Worm (Caenorhabditis elegans) whole organism, L4 larva: Measurements from ENCODE around the gene comt-1.

Source experiments
- F10B5.3 ChIP-seq: sonication (generic microtip); optimal IDR thresholded peaks from 2 replicates; lab custom pipeline; 2016; ENCODE audit warnings: mild to moderate bottlenecking, missing genetic modification characterization, missing compliant biosample characterization
- F37D6.2 ChIP-seq: sonication (generic microtip); optimal IDR thresholded peaks from 2 replicates; lab custom pipeline; 2016; ENCODE audit warnings: mild to moderate bottlenecking, missing genetic modification characterization, missing compliant biosample characterization
- T20F7.1 ChIP-seq: fragments of 200-800 bp; sonication (Bioruptor generic); optimal IDR thresholded peaks from 2 replicates; lab custom pipeline; 2018; ENCODE audit warnings: mild to moderate bottlenecking, missing genetic modification characterization, missing compliant biosample characterization
- Y5F2A.4 ChIP-seq: fragments of 200-800 bp; sonication (Bioruptor generic); optimal IDR thresholded peaks from 2 replicates; lab custom pipeline; 2018; ENCODE audit warnings: mild to moderate bottlenecking, missing genetic modification characterization, missing compliant biosample characterization
- ZK337.2 ChIP-seq: fragments of 200-800 bp; sonication (Bioruptor generic); IDR thresholded peaks from 2 replicates; pipeline ENCODE4 v1.3.6; 2022; ENCODE audit warnings: missing genetic modification reagents, missing genetic modification characterization, missing compliant biosample characterization
- aly-2 ChIP-seq: sonication (generic microtip); optimal IDR thresholded peaks from 2 replicates; lab custom pipeline; 2018; ENCODE audit warnings: missing biosample characterization, missing genetic modification characterization
- daf-16 ChIP-seq, 3 experiments: sonication (generic microtip); optimal IDR thresholded peaks; 2 replicates each; lab custom pipeline; 2016 to 2017; ENCODE audit warnings: missing genetic modification characterization in 3 of 3, missing genetic modification reagents in 3 of 3, mild to moderate bottlenecking in 2 of 3, missing compliant biosample characterization in 2 of 3, missing biosample characterization in 1 of 3, moderate library complexity in 1 of 3
- dmd-6 ChIP-seq: fragments of 200-800 bp; sonication (Bioruptor generic); IDR thresholded peaks from 2 replicates; pipeline ENCODE4 v1.3.6; 2022; ENCODE audit warnings: missing genetic modification reagents, missing genetic modification characterization, missing compliant biosample characterization
- dmd-9 ChIP-seq: fragments of 200-800 bp; sonication (Bioruptor generic); IDR thresholded peaks from 2 replicates; pipeline ENCODE4 v1.3.6; 2022; ENCODE audit warnings: missing genetic modification reagents, missing genetic modification characterization, missing compliant biosample characterization
- fos-1 ChIP-seq: fragments of 150-350 bp; optimal IDR thresholded peaks from 2 replicates; lab custom pipeline; 2014; ENCODE audit warnings: missing biosample characterization, missing genetic modification characterization
- hif-1 ChIP-seq, 2 experiments: sonication (generic microtip); optimal IDR thresholded peaks; 2 replicates each; lab custom pipeline; 2016 to 2017; ENCODE audit warnings: missing compliant biosample characterization in 2 of 2, missing genetic modification characterization in 2 of 2, missing genetic modification reagents in 2 of 2, missing genotype in 2 of 2, mild to moderate bottlenecking in 1 of 2
- hlh-11 ChIP-seq: fragments of 200-800 bp; sonication (Bioruptor generic); optimal IDR thresholded peaks from 2 replicates; lab custom pipeline; 2018; ENCODE audit warnings: mild to moderate bottlenecking, missing genetic modification characterization, missing compliant biosample characterization
- hmg-1.1 ChIP-seq: fragments of 200-800 bp; sonication (Bioruptor generic); IDR thresholded peaks from 2 replicates; pipeline ENCODE4 v1.3.6; 2022; ENCODE audit warnings: missing genetic modification reagents, missing genetic modification characterization, missing compliant biosample characterization
- jun-1 ChIP-seq: fragments of 150-350 bp; optimal IDR thresholded peaks from 2 replicates; lab custom pipeline; 2014; ENCODE audit warnings: missing biosample characterization, missing genetic modification reagents, missing genetic modification characterization
- lim-7 ChIP-seq: fragments of 200-800 bp; sonication (Bioruptor generic); IDR thresholded peaks from 2 replicates; pipeline ENCODE4 v1.3.6; 2022; ENCODE audit warnings: missing genetic modification characterization, missing compliant biosample characterization
- lin-1 ChIP-seq: fragments of 200-800 bp; sonication (Bioruptor generic); IDR thresholded peaks from 2 replicates; pipeline ENCODE4 v1.3.6; 2022; ENCODE audit warnings: missing genetic modification reagents, missing genetic modification characterization, missing compliant biosample characterization
- lin-13 ChIP-seq: fragments of 150-350 bp; optimal IDR thresholded peaks from 2 replicates; lab custom pipeline; 2014; ENCODE audit warnings: missing biosample characterization, missing genetic modification reagents, missing genetic modification characterization
- lin-29 ChIP-seq: fragments of 200-800 bp; sonication (Bioruptor generic); IDR thresholded peaks from 2 replicates; pipeline ENCODE4 v1.3.6; 2022; ENCODE audit warnings: missing genetic modification reagents, missing genetic modification characterization, missing compliant biosample characterization
- lir-3 ChIP-seq: sonication (generic microtip); optimal IDR thresholded peaks from 2 replicates; lab custom pipeline; 2016; ENCODE audit warnings: mild to moderate bottlenecking, missing genetic modification characterization, missing compliant biosample characterization
- mep-1 ChIP-seq: fragments of 150-350 bp; sonication (generic microtip); optimal IDR thresholded peaks from 3 replicates; lab custom pipeline; 2014; ENCODE audit warnings: missing biosample characterization, missing genetic modification characterization
- mxl-3 ChIP-seq: fragments of 200-800 bp; sonication (Bioruptor generic); optimal IDR thresholded peaks from 2 replicates; lab custom pipeline; 2018; ENCODE audit warnings: mild to moderate bottlenecking, missing genetic modification characterization, missing compliant biosample characterization
- nhr-102 ChIP-seq: sonication (generic microtip); optimal IDR thresholded peaks from 2 replicates; lab custom pipeline; 2016; ENCODE audit warnings: mild to moderate bottlenecking, missing genetic modification characterization, moderate library complexity, missing compliant biosample characterization
- nhr-11 ChIP-seq: fragments of 150-350 bp; optimal IDR thresholded peaks from 2 replicates; lab custom pipeline; 2014; ENCODE audit warnings: missing biosample characterization, missing genetic modification characterization
- nhr-111 ChIP-seq: fragments of 200-800 bp; sonication (Bioruptor generic); optimal IDR thresholded peaks from 2 replicates; lab custom pipeline; 2018; ENCODE audit warnings: mild to moderate bottlenecking, missing genetic modification characterization, missing compliant biosample characterization
- nhr-28 ChIP-seq: fragments of 150-350 bp; optimal IDR thresholded peaks from 2 replicates; lab custom pipeline; 2014; ENCODE audit warnings: missing biosample characterization, missing genetic modification characterization
- nhr-42 ChIP-seq: fragments of 200-800 bp; sonication (Bioruptor generic); IDR thresholded peaks from 2 replicates; pipeline ENCODE4 v1.3.6; 2022; ENCODE audit warnings: missing genetic modification characterization, missing compliant biosample characterization
- nhr-48 ChIP-seq: sonication (generic microtip); optimal IDR thresholded peaks from 2 replicates; lab custom pipeline; 2016; ENCODE audit warnings: mild to moderate bottlenecking, missing genetic modification characterization, missing compliant biosample characterization
- nhr-6 ChIP-seq: fragments of 150-350 bp; optimal IDR thresholded peaks from 2 replicates; lab custom pipeline; 2014; ENCODE audit warnings: missing biosample characterization, missing genetic modification characterization
- pha-4 ChIP-seq, 2 experiments: fragments of 150-350 bp in 1 of 2; fragments of 200-800 bp in 1 of 2; sonication (Bioruptor generic) in 1 of 2; IDR thresholded peaks in 1 of 2; optimal IDR thresholded peaks in 1 of 2; 2 replicates each; pipeline versions ENCODE4 v1.3.6 to Lab custom; 2014 to 2022; ENCODE audit warnings: missing genetic modification characterization in 2 of 2, missing genetic modification reagents in 2 of 2, missing biosample characterization in 1 of 2, missing compliant biosample characterization in 1 of 2
- saeg-2 ChIP-seq: fragments of 200-800 bp; sonication (Bioruptor generic); IDR thresholded peaks from 2 replicates; pipeline ENCODE4 v1.3.6; 2022; ENCODE audit warnings: missing genetic modification reagents, missing genetic modification characterization, missing compliant biosample characterization
- sdz-12 ChIP-seq: fragments of 200-800 bp; sonication (Bioruptor generic); optimal IDR thresholded peaks from 2 replicates; lab custom pipeline; 2018; ENCODE audit warnings: mild to moderate bottlenecking, missing genetic modification characterization, missing compliant biosample characterization
- skn-1 ChIP-seq: fragments of 150-350 bp; optimal IDR thresholded peaks from 2 replicates; lab custom pipeline; 2014; ENCODE audit warnings: missing biosample characterization, missing genetic modification characterization
- unc-62 ChIP-seq, 3 experiments: fragments of 150-350 bp in 1 of 3; sonication (generic microtip); optimal IDR thresholded peaks in 2 of 3; peaks in 1 of 3; 1 replicate in 1 of 3; 2 replicates in 2 of 3; lab custom pipeline; 2014 to 2017; ENCODE audit warnings: missing biosample characterization in 3 of 3, missing genetic modification characterization in 3 of 3, missing genetic modification reagents in 3 of 3, missing genotype in 1 of 3
- vab-7 ChIP-seq: fragments of 200-800 bp; sonication (Bioruptor generic); IDR thresholded peaks from 2 replicates; pipeline ENCODE4 v1.3.6; 2022; ENCODE audit warnings: missing genetic modification reagents, missing genetic modification characterization, missing compliant biosample characterization
- zag-1 ChIP-seq: fragments of 150-350 bp; optimal IDR thresholded peaks from 2 replicates; lab custom pipeline; 2014; ENCODE audit warnings: missing biosample characterization, missing genetic modification characterization
- zip-2 ChIP-seq: fragments of 150-350 bp; optimal IDR thresholded peaks from 2 replicates; lab custom pipeline; 2014; ENCODE audit warnings: missing biosample characterization, missing genetic modification characterization
- ztf-11 ChIP-seq: fragments of 150-350 bp; optimal IDR thresholded peaks from 2 replicates; lab custom pipeline; 2014; ENCODE audit warnings: missing biosample characterization, missing genetic modification characterization
- ztf-7 ChIP-seq: fragments of 150-350 bp; optimal IDR thresholded peaks from 2 replicates; lab custom pipeline; 2014; ENCODE audit warnings: missing biosample characterization, missing genetic modification characterization

The comt-1 gene

DNA sequence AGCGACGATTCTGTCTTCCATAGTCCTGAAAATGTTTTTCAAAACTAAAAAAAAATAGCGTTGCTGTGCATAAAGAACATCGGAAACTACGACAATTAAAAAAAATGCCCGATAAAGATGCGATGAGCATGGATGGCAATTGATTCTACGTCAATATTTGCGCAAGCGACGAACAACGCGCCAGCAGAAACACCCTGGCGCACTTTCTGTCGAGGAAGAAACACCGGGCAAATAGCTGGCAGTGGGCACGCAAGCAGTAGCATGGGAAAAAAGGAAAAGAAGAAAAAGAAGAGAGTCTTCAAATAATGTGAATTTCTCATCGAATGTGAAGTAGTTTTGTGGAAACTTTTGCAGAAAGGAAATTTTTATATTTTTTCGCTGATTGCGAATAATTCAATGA lies 52.7 kb downstream of the comt-1 start, which contains the start of gene C14A11.9 (continued):
- TF ChIP-seq aly-2: no peak
- peak; percentile 77 for TF ChIP-seq nhr-48 (tag; lab: Kevin White, UChicago)
- peak; percentile 89 for TF ChIP-seq F37D6.2 (tag; lab: Kevin White, UChicago)
- TF ChIP-seq daf-16 (GFP tag; optimal IDR thresholded peaks at IDR 0.05; lab: Kevin White, UChicago): peak in 1 of 2 experiments; percentile 82
- TF ChIP-seq daf-16 (tag; optimal IDR thresholded peaks at IDR 0.05; lab: Kevin White, UChicago): peak; percentile 80
- TF ChIP-seq mep-1: peak; percentile 96
- peak; percentile 92 for TF ChIP-seq nhr-102
- peak; percentile 79 for TF ChIP-seq jun-1
- peak; percentile 88 for TF ChIP-seq nhr-11 (tag; lab: Kevin White, UChicago)
- TF ChIP-seq lin-13 (GFP tag; lab: Kevin White, UChicago): peak; percentile 88
- no peak for TF ChIP-seq nhr-111 (GFP tag; lab: Kevin White, UChicago)
- peak; percentile 95 for TF ChIP-seq hmg-1.1 (GFP tag; lab: Robert Waterston, UW)
- peak; percentile 88 for TF ChIP-seq hlh-11 (tag; lab: Kevin White, UChicago)
- no peak for TF ChIP-seq ztf-11 (tag; lab: Kevin White, UChicago)
- TF ChIP-seq lin-1 (GFP tag; lab: Robert Waterston, UW): no peak
- no peak for TF ChIP-seq sdz-12 (GFP tag; lab: Kevin White, UChicago)
- peak; percentile 85 for TF ChIP-seq pha-4 (GFP tag; IDR thresholded peaks at IDR 0.05; lab: Robert Waterston, UW)
- TF ChIP-seq pha-4 (tag; optimal IDR thresholded peaks at IDR 0.05; lab: Kevin White, UChicago): no peak
- TF ChIP-seq fos-1 (tag; lab: Kevin White, UChicago): no peak
- TF ChIP-seq vab-7 (GFP tag; lab: Robert Waterston, UW): no peak; the same call in 1 of the 2 replicates
- peak; percentile 72 for TF ChIP-seq ztf-7 (tag; lab: Kevin White, UChicago)
- TF ChIP-seq T20F7.1 (GFP tag; lab: Kevin White, UChicago): peak; percentile 49
- peak; percentile 88 for TF ChIP-seq dmd-6 (GFP tag; lab: Robert Waterston, UW)
- no peak for TF ChIP-seq lir-3 (tag; lab: Kevin White, UChicago)
- TF ChIP-seq nhr-28 (tag; lab: Kevin White, UChicago): peak; percentile 59
- peak; percentile 32 to 82 for TF ChIP-seq hif-1 (tag; optimal IDR thresholded peaks at IDR 0.05; lab: Kevin White, UChicago)
- TF ChIP-seq lim-7: no peak
- 0 out of 2 replicates have a peak, but pooled peaks have one; percentile 64 for TF ChIP-seq saeg-2 (GFP tag; lab: Robert Waterston, UW)
- peak in 1 of 2 experiments; percentile 90 for TF ChIP-seq unc-62 (GFP tag; optimal IDR thresholded peaks at IDR 0.05 in 1 of 2; lab: Kevin White, UChicago)
- TF ChIP-seq unc-62 (tag; optimal IDR thresholded peaks at IDR 0.05; lab: Kevin White, UChicago): no peak
- TF ChIP-seq dmd-9 (GFP tag; lab: Robert Waterston, UW): peak; percentile 58; the same call in 1 of the 2 replicates
- TF ChIP-seq zip-2: peak; percentile 35
- peak; percentile 90 for TF ChIP-seq nhr-42
- TF ChIP-seq lin-29 (GFP tag; lab: Robert Waterston, UW): peak; percentile 77; the same call in 1 of the 2 replicates
- TF ChIP-seq Y5F2A.4 (GFP tag; lab: Kevin White, UChicago): no peak
- peak; percentile 77 for TF ChIP-seq F10B5.3 (tag; lab: Kevin White, UChicago)
- peak; percentile 69 for TF ChIP-seq nhr-6 (tag; lab: Kevin White, UChicago)
- peak; percentile 76 for TF ChIP-seq mxl-3
- TF ChIP-seq zag-1 (tag; lab: Kevin White, UChicago): no peak
- 0 out of 2 replicates have a peak, but pooled peaks have one; percentile 57 for TF ChIP-seq ZK337.2 (GFP tag; lab: Robert Waterston, UW)
- TF ChIP-seq skn-1 (tag; lab: Kevin White, UChicago): no peak
